Fruit fly (Drosophila melanogaster) whole organism, embryonic: ENCODE results near the gene CG12448.

Experiments
- Antp ChIP-seq: fragments of 200-800 bp; sonication (Bioruptor generic); optimal IDR thresholded peaks from 3 replicates; lab custom pipeline; 2016; ENCODE audit warnings: missing biosample characterization, missing genetic modification characterization
- CG10462 ChIP-seq: fragments of 200-800 bp; sonication (Bioruptor generic); optimal IDR thresholded peaks from 2 replicates; lab custom pipeline; 2016; ENCODE audit warnings: missing biosample characterization, missing genetic modification characterization
- CG11456 ChIP-seq: fragments of 200-800 bp; sonication (Bioruptor generic); IDR thresholded peaks from 3 replicates; pipeline ENCODE4 v1.3.6; 2022; ENCODE audit warnings: missing biosample characterization, missing genetic modification characterization
- CG11504 ChIP-seq: fragments of 200-800 bp; sonication (Bioruptor generic); optimal IDR thresholded peaks from 3 replicates; lab custom pipeline; 2019; ENCODE audit warnings: missing biosample characterization, mild to moderate bottlenecking, missing genetic modification characterization, moderate library complexity
- CG11723 ChIP-seq: fragments of 200-800 bp; sonication (Bioruptor generic); optimal IDR thresholded peaks from 2 replicates; lab custom pipeline; 2017; ENCODE audit warnings: missing biosample characterization, mild to moderate bottlenecking, missing genetic modification characterization
- CG14050 ChIP-seq: fragments of 200-800 bp; sonication (Bioruptor generic); IDR thresholded peaks from 3 replicates; pipeline ENCODE4 v1.3.6; 2022; ENCODE audit warnings: missing biosample characterization, missing genetic modification characterization
- CG14441 ChIP-seq: fragments of 200-800 bp; sonication (Bioruptor generic); IDR thresholded peaks from 2 replicates; pipeline ENCODE4 v1.3.6; 2022; ENCODE audit warnings: missing biosample characterization, missing genetic modification characterization
- CG1603 ChIP-seq: fragments of 200-800 bp; sonication (Bioruptor generic); optimal IDR thresholded peaks from 2 replicates; lab custom pipeline; 2019; ENCODE audit warnings: missing biosample characterization, mild to moderate bottlenecking, missing genetic modification characterization, moderate library complexity
- CG16813 ChIP-seq: fragments of 200-800 bp; sonication (Bioruptor generic); IDR thresholded peaks from 3 replicates; pipeline ENCODE4 v1.3.6; 2022; ENCODE audit warnings: missing biosample characterization, missing genetic modification characterization; ENCODE audit not compliant: partially characterized antibody
- CG16815 ChIP-seq: fragments of 200-800 bp; sonication (Bioruptor generic); optimal IDR thresholded peaks from 3 replicates; lab custom pipeline; 2017; ENCODE audit warnings: missing biosample characterization, mild to moderate bottlenecking, missing genetic modification characterization
- CG17359 ChIP-seq: fragments of 200-800 bp; sonication (Bioruptor generic); optimal IDR thresholded peaks from 3 replicates; lab custom pipeline; 2018; ENCODE audit warnings: missing biosample characterization, mild to moderate bottlenecking, missing genetic modification characterization, moderate library complexity
- CG17568 ChIP-seq: fragments of 200-800 bp; sonication (Bioruptor generic); optimal IDR thresholded peaks from 2 replicates; lab custom pipeline; 2018; ENCODE audit warnings: missing biosample characterization, mild to moderate bottlenecking, missing genetic modification characterization, moderate library complexity
- CG2199 ChIP-seq: fragments of 200-800 bp; sonication (Bioruptor generic); IDR thresholded peaks from 3 replicates; pipeline ENCODE4 v1.3.6; 2022; ENCODE audit warnings: missing biosample characterization, missing genetic modification characterization
- CG31388 ChIP-seq: fragments of 200-800 bp; sonication (Bioruptor generic); optimal IDR thresholded peaks from 2 replicates; lab custom pipeline; 2016; ENCODE audit warnings: missing biosample characterization, missing genetic modification characterization
- CG32532 ChIP-seq: fragments of 200-800 bp; sonication (Bioruptor generic); IDR thresholded peaks from 2 replicates; pipeline ENCODE4 v1.3.6; 2022; ENCODE audit warnings: missing biosample characterization, missing genetic modification characterization
- CG34376 ChIP-seq: fragments of 200-800 bp; sonication (Bioruptor generic); optimal IDR thresholded peaks from 2 replicates; lab custom pipeline; 2018; ENCODE audit warnings: missing biosample characterization, mild to moderate bottlenecking, missing genetic modification characterization
- CG4707 ChIP-seq: fragments of 200-800 bp; sonication (Bioruptor generic); optimal IDR thresholded peaks from 2 replicates; lab custom pipeline; 2018; ENCODE audit warnings: missing biosample characterization, mild to moderate bottlenecking, missing genetic modification characterization, moderate library complexity
- CG4820 ChIP-seq: fragments of 200-800 bp; sonication (Bioruptor generic); optimal IDR thresholded peaks from 3 replicates; lab custom pipeline; 2016; ENCODE audit warnings: missing biosample characterization, missing genetic modification characterization
- CG6272 ChIP-seq: fragments of 200-800 bp; sonication (Bioruptor generic); IDR thresholded peaks from 2 replicates; pipeline ENCODE4 v1.3.6; 2022; ENCODE audit warnings: missing biosample characterization, missing genetic modification characterization
- CTCF ChIP-seq: fragments of 200-800 bp; sonication (Bioruptor generic); optimal IDR thresholded peaks from 2 replicates; lab custom pipeline; 2017; ENCODE audit warnings: missing biosample characterization, mild to moderate bottlenecking, missing genetic modification characterization, moderate library complexity
- Dfd ChIP-seq, 2 experiments: fragments of >200 bp; optimal IDR thresholded peaks; 2 replicates each; lab custom pipeline; 2017; ENCODE audit warnings: missing biosample characterization in 2 of 2, missing genetic modification characterization in 2 of 2
- Dip3 ChIP-seq: fragments of 200-800 bp; sonication (Bioruptor generic); optimal IDR thresholded peaks from 3 replicates; lab custom pipeline; 2016; ENCODE audit warnings: missing biosample characterization, missing genetic modification characterization
- Dref ChIP-seq: fragments of 200-800 bp; sonication (Bioruptor generic); IDR thresholded peaks from 2 replicates; pipeline ENCODE4 v1.3.6; 2022; ENCODE audit warnings: missing biosample characterization, missing genetic modification characterization
- Ets65A ChIP-seq: fragments of 200-800 bp; sonication (Bioruptor generic); peaks from one replicate; lab custom pipeline; 2016; ENCODE audit warnings: missing biosample characterization, missing genetic modification characterization
- HLH4C ChIP-seq: fragments of 200-800 bp; sonication (Bioruptor generic); IDR thresholded peaks from 3 replicates; pipeline ENCODE4 v1.3.6; 2022; ENCODE audit warnings: missing biosample characterization, missing genetic modification characterization; ENCODE audit not compliant: partially characterized antibody
- Hey ChIP-seq: fragments of 200-800 bp; sonication (Bioruptor generic); optimal IDR thresholded peaks from 3 replicates; lab custom pipeline; 2018; ENCODE audit warnings: missing biosample characterization, mild to moderate bottlenecking, missing genetic modification characterization
- Lpt ChIP-seq: fragments of >200 bp; optimal IDR thresholded peaks from 2 replicates; lab custom pipeline; 2018; ENCODE audit warnings: missing biosample characterization, missing genetic modification characterization
- Rfx ChIP-seq: fragments of 200-800 bp; sonication (Bioruptor generic); IDR thresholded peaks from 2 replicates; pipeline ENCODE4 v1.3.6; 2022; ENCODE audit warnings: missing biosample characterization, missing genetic modification characterization
- Side ChIP-seq: fragments of 200-800 bp; sonication (Bioruptor generic); optimal IDR thresholded peaks from 2 replicates; lab custom pipeline; 2016; ENCODE audit warnings: missing biosample characterization, missing genetic modification characterization
- cas ChIP-seq: fragments of 200-800 bp; sonication (Bioruptor generic); IDR thresholded peaks from 2 replicates; pipeline ENCODE4 v1.3.6; 2022; ENCODE audit warnings: missing biosample characterization, missing genetic modification characterization
- chinmo ChIP-seq: fragments of 200-800 bp; sonication (Bioruptor generic); IDR thresholded peaks from 4 replicates; pipeline ENCODE4 v1.3.6; 2022; ENCODE audit warnings: missing biosample characterization, missing genetic modification characterization; ENCODE audit not compliant: partially characterized antibody
- chm ChIP-seq: fragments of 200-800 bp; sonication (Bioruptor generic); IDR thresholded peaks from 2 replicates; pipeline ENCODE4 v1.3.6; 2022; ENCODE audit warnings: missing biosample characterization, missing genetic modification characterization
- dati ChIP-seq: fragments of 200-800 bp; sonication (Bioruptor generic); IDR thresholded peaks from 2 replicates; pipeline ENCODE4 v1.3.6; 2022; ENCODE audit warnings: missing biosample characterization, missing genetic modification characterization
- dm ChIP-seq: fragments of 200-800 bp; sonication (Bioruptor generic); optimal IDR thresholded peaks from 3 replicates; lab custom pipeline; 2016; ENCODE audit warnings: missing biosample characterization, missing genetic modification characterization
- emc ChIP-seq: fragments of 200-800 bp; sonication (Bioruptor generic); optimal IDR thresholded peaks from 2 replicates; lab custom pipeline; 2016; ENCODE audit warnings: missing biosample characterization, missing genetic modification characterization
- exex ChIP-seq: fragments of 200-800 bp; sonication (Bioruptor generic); optimal IDR thresholded peaks from 4 replicates; lab custom pipeline; 2018; ENCODE audit warnings: missing biosample characterization, mild to moderate bottlenecking, missing genetic modification characterization, moderate library complexity
- fru ChIP-seq: fragments of >200 bp; optimal IDR thresholded peaks from 2 replicates; lab custom pipeline; 2017
- nom ChIP-seq: fragments of 200-800 bp; sonication (Bioruptor generic); optimal IDR thresholded peaks from 2 replicates; lab custom pipeline; 2017; ENCODE audit warnings: missing biosample characterization, missing genetic modification characterization, mild to moderate bottlenecking, moderate library complexity, missing genetic modification reagents
- pros ChIP-seq: fragments of 200-800 bp; sonication (Bioruptor generic); optimal IDR thresholded peaks from 3 replicates; lab custom pipeline; 2019; ENCODE audit warnings: missing biosample characterization, mild to moderate bottlenecking, missing genetic modification characterization, moderate library complexity
- rib ChIP-seq: fragments of 200-800 bp; sonication (Bioruptor generic); IDR thresholded peaks from 2 replicates; pipeline ENCODE4 v1.3.6; 2022; ENCODE audit warnings: missing biosample characterization, missing genetic modification characterization
- row ChIP-seq: fragments of 200-800 bp; sonication (Bioruptor generic); IDR thresholded peaks from 3 replicates; pipeline ENCODE4 v1.3.6; 2022; ENCODE audit warnings: missing biosample characterization, missing genetic modification characterization
- salm ChIP-seq: fragments of 200-800 bp; sonication (Bioruptor generic); optimal IDR thresholded peaks from 2 replicates; lab custom pipeline; 2018; ENCODE audit warnings: missing biosample characterization, mild to moderate bottlenecking, missing genetic modification characterization
- sens-2 ChIP-seq: fragments of 200-800 bp; sonication (Bioruptor generic); IDR thresholded peaks from 2 replicates; pipeline ENCODE4 v1.3.6; 2022; ENCODE audit warnings: missing biosample characterization, missing genetic modification characterization
- so ChIP-seq: fragments of 200-800 bp; sonication (Bioruptor generic); IDR thresholded peaks from 3 replicates; pipeline ENCODE4 v1.3.6; 2022; ENCODE audit warnings: missing biosample characterization, missing genetic modification characterization
- stwl ChIP-seq: fragments of 200-800 bp; sonication (Bioruptor generic); optimal IDR thresholded peaks from 3 replicates; lab custom pipeline; 2018; ENCODE audit warnings: missing biosample characterization, mild to moderate bottlenecking, missing genetic modification characterization, moderate library complexity
- tgo ChIP-seq: fragments of 200-800 bp; sonication (Bioruptor generic); IDR thresholded peaks from 3 replicates; pipeline ENCODE4 v1.3.6; 2022; ENCODE audit warnings: missing biosample characterization, missing genetic modification characterization
- tna ChIP-seq: fragments of 200-800 bp; sonication (Bioruptor generic); IDR thresholded peaks from 2 replicates; pipeline ENCODE4 v1.3.6; 2022; ENCODE audit warnings: missing biosample characterization, missing genetic modification characterization; ENCODE audit not compliant: partially characterized antibody
- trem ChIP-seq: fragments of 200-800 bp; optimal IDR thresholded peaks from 3 replicates; lab custom pipeline; 2019; ENCODE audit warnings: missing biosample characterization, mild to moderate bottlenecking, missing genetic modification characterization, moderate library complexity
- wek ChIP-seq: fragments of 200-800 bp; sonication (Bioruptor generic); optimal IDR thresholded peaks from 3 replicates; lab custom pipeline; 2018; ENCODE audit warnings: missing biosample characterization, mild to moderate bottlenecking, missing genetic modification characterization, moderate library complexity

The CG12448 gene

DNA sequence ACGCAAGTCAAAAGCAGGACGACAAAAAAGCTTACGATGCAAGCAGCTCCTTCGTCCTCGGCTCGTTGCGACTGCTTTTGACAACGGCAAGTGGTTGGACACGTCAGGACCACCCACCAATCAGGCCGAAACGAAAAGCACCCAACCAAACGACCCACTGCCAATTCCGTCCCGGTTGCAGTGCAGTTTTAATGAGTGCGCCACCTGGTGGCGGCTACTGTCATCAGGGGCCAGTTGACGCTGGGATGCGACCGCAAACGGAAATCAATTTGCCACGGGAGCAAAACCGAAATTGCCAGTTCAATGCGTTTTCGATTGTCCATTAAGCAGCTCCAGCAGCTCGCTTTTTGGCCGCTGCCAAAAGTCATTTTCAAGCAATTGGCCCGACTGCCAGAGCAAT, 37.5 kb upstream of the CG12448 start:
- TF ChIP-seq Ets65A (GFP tag; lab: Kevin White, UChicago) (peak; percentile 73), CTCF (GFP tag; lab: Kevin White, UChicago) (peak; percentile 85), trem (tag; lab: Kevin White, UChicago) (no peak), Hey (tag; lab: Kevin White, UChicago) (no peak)

DNA sequence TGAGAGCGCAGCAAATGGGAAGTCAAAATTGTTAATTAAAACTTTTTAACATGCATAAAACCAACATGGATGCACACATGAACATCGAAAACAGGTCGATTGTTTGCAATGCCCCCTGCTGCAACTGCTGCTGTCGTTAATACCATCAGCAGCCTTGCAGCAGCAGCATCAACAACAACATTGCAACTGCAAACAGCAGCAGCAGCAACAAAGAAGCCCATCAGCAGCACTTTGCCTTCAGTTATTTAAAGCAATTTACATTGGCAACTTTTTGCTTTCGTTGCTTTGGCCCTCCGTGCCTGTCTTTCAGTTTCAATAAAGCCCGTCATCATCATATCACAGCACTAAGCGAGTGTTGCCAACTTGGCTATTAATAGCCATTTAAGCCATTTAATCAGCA, 33.9 kb upstream of the CG12448 start:
- TF ChIP-seq stwl (tag; lab: Kevin White, UChicago): no peak
- no peak for TF ChIP-seq sens-2 (GFP tag; lab: Robert Waterston, UW)
- no peak for TF ChIP-seq CG11723 (GFP tag; lab: Kevin White, UChicago)
- no peak for TF ChIP-seq CG1603 (tag; lab: Kevin White, UChicago)
- TF ChIP-seq pros (GFP tag; lab: Kevin White, UChicago): no peak
- TF ChIP-seq CG6272 (GFP tag; lab: Robert Waterston, UW): no peak
- no peak for TF ChIP-seq fru (lab: Kevin White, UChicago)
- no peak for TF ChIP-seq CG16815
- no peak for TF ChIP-seq Lpt (GFP tag; lab: Kevin White, UChicago)
- TF ChIP-seq CG17568 (GFP tag; lab: Kevin White, UChicago): no peak
- no peak for TF ChIP-seq Side (GFP tag; lab: Kevin White, UChicago)
- TF ChIP-seq CG2199 (GFP tag; lab: Robert Waterston, UW): peak; percentile 54; the same call in 1 of the 3 replicates
- no peak for TF ChIP-seq dati (GFP tag; lab: Robert Waterston, UW)
- TF ChIP-seq CG4707 (GFP tag; lab: Kevin White, UChicago): no peak
- no peak for TF ChIP-seq wek (GFP tag; lab: Kevin White, UChicago)
- 0 out of 3 replicates have a peak, but pooled peaks have one; percentile 17 for TF ChIP-seq tgo (GFP tag; lab: Robert Waterston, UW)
- TF ChIP-seq so (GFP tag; lab: Robert Waterston, UW): peak; percentile 52; the same call in 2 of the 3 replicates
- TF ChIP-seq CG34376 (GFP tag; lab: Kevin White, UChicago): no peak
- no peak for TF ChIP-seq Dref (GFP tag; lab: Robert Waterston, UW)
- TF ChIP-seq CG11504 (tag; lab: Kevin White, UChicago): no peak
- no peak for TF ChIP-seq CG16813 (GFP tag; lab: Robert Waterston, UW)
- TF ChIP-seq dm: no peak
- no peak for TF ChIP-seq CG17359 (tag; lab: Kevin White, UChicago)
- peak; percentile 17; the same call in 1 of the 3 replicates for TF ChIP-seq row
- TF ChIP-seq Dfd (GFP tag; optimal IDR thresholded peaks at IDR 0.05; lab: Kevin White, UChicago): no peak
- TF ChIP-seq Dip3 (GFP tag; lab: Kevin White, UChicago): no peak
- TF ChIP-seq rib (GFP tag; lab: Robert Waterston, UW): no peak

DNA sequence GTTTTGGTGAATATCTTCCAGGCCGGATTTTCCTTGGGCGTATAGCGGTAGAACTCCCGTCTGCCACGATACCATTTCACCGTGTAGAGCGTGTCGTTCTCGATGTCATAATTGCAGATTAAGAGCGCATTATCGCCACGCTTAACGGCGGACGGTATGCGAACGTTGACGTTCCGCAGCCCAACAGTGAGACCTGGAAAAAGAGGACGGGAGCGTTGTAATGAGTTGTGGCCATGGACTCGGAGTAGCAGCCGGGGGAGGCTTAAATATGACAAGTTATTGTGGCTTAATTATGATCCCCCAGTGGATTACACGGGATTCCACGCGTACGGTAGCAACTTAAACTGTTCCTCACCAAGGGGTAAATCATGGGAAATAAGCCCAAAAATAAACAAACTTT, 33.2 kb upstream of the CG12448 start:
- no peak for TF ChIP-seq CG4820 (GFP tag; lab: Kevin White, UChicago)
- TF ChIP-seq cas (GFP tag; lab: Robert Waterston, UW): no peak
- no peak for TF ChIP-seq rib (GFP tag; lab: Robert Waterston, UW)
- peak; percentile 17; the same call in 1 of the 3 replicates for TF ChIP-seq CG14050 (GFP tag; lab: Robert Waterston, UW)
- 0 out of 3 replicates have a peak, but pooled peaks have one; percentile 60 for TF ChIP-seq CG2199 (GFP tag; lab: Robert Waterston, UW)
- no peak for TF ChIP-seq CG31388 (GFP tag; lab: Kevin White, UChicago)
- peak; percentile 27; the same call in 1 of the 2 replicates for TF ChIP-seq chm (GFP tag; lab: Robert Waterston, UW)
- TF ChIP-seq Rfx (GFP tag; lab: Robert Waterston, UW): 0 out of 2 replicates have a peak, but pooled peaks have one; percentile 25
- peak; percentile 21 for TF ChIP-seq exex (tag; lab: Kevin White, UChicago)
- TF ChIP-seq Antp (GFP tag; lab: Kevin White, UChicago): peak; percentile 12
- TF ChIP-seq CG32532: 0 out of 2 replicates have a peak, but pooled peaks have one; percentile 12
- no peak for TF ChIP-seq tna
- no peak for TF ChIP-seq emc
- TF ChIP-seq nom (GFP tag; lab: Kevin White, UChicago): no peak
- no peak for TF ChIP-seq CG10462
- no peak for TF ChIP-seq HLH4C (GFP tag; lab: Robert Waterston, UW)
- 0 out of 3 replicates have a peak, but pooled peaks have one; percentile 61 for TF ChIP-seq CG11456 (GFP tag; lab: Robert Waterston, UW)
- TF ChIP-seq Hey (tag; lab: Kevin White, UChicago): peak; percentile 14
- TF ChIP-seq salm: no peak
- TF ChIP-seq chinmo (GFP tag; lab: Robert Waterston, UW): 0 out of 4 replicates have a peak, but pooled peaks have one; percentile 35
- peak; percentile 49; the same call in 1 of the 2 replicates for TF ChIP-seq CG14441 (GFP tag; lab: Robert Waterston, UW)
